Fruit fly (Drosophila melanogaster) whole organism, embryonic: ENCODE results near the gene hook.
A peak's percentile ranks its signal among the peaks of the same experiment; 100 is the strongest.

Experiments
- Atf6 ChIP-seq: fragments of 200-800 bp; sonication (Bioruptor generic); IDR thresholded peaks from 2 replicates; pipeline ENCODE4 v1.3.6; 2022; ENCODE audit warnings: missing biosample characterization, missing genetic modification characterization
- CG10209 ChIP-seq: fragments of 200-800 bp; sonication (Bioruptor generic); optimal IDR thresholded peaks from 3 replicates; lab custom pipeline; 2017; ENCODE audit warnings: missing biosample characterization, mild to moderate bottlenecking, missing genetic modification characterization, missing genetic modification reagents
- CG12391 ChIP-seq: fragments of 200-800 bp; sonication (Bioruptor generic); optimal IDR thresholded peaks from 3 replicates; lab custom pipeline; 2018; ENCODE audit warnings: missing biosample characterization, mild to moderate bottlenecking, missing genetic modification characterization, moderate library complexity
- CG1603 ChIP-seq: fragments of 200-800 bp; sonication (Bioruptor generic); optimal IDR thresholded peaks from 2 replicates; lab custom pipeline; 2019; ENCODE audit warnings: missing biosample characterization, mild to moderate bottlenecking, missing genetic modification characterization, moderate library complexity
- CG17361 ChIP-seq: fragments of 200-800 bp; sonication (Bioruptor generic); IDR thresholded peaks from 3 replicates; pipeline ENCODE4 v1.3.6; 2022; ENCODE audit warnings: missing biosample characterization, missing genetic modification characterization
- CG18619 ChIP-seq: fragments of 200-800 bp; sonication (Bioruptor generic); optimal IDR thresholded peaks from 3 replicates; lab custom pipeline; 2017; ENCODE audit warnings: missing biosample characterization, mild to moderate bottlenecking, missing genetic modification characterization
- CG2120 ChIP-seq: fragments of 200-800 bp; sonication (Bioruptor generic); optimal IDR thresholded peaks from 3 replicates; lab custom pipeline; 2016; ENCODE audit warnings: missing biosample characterization, missing genetic modification characterization
- CG30403 ChIP-seq: fragments of 200-800 bp; sonication (Bioruptor generic); optimal IDR thresholded peaks from 3 replicates; lab custom pipeline; 2016; ENCODE audit warnings: missing biosample characterization, missing genetic modification characterization
- CG32772 ChIP-seq: fragments of 200-800 bp; sonication (Bioruptor generic); IDR thresholded peaks from 2 replicates; pipeline ENCODE4 v1.3.6; 2022; ENCODE audit warnings: missing biosample characterization, missing genetic modification characterization
- CG34422 ChIP-seq: fragments of 200-800 bp; sonication (Bioruptor generic); IDR thresholded peaks from 3 replicates; pipeline ENCODE4 v1.3.6; 2022; ENCODE audit warnings: missing biosample characterization, missing genetic modification characterization
- CG4282 ChIP-seq: fragments of 200-800 bp; sonication (Bioruptor generic); optimal IDR thresholded peaks from 2 replicates; lab custom pipeline; 2016; ENCODE audit warnings: missing biosample characterization, missing genetic modification characterization
- CG4617 ChIP-seq: fragments of 200-800 bp; sonication (Bioruptor generic); optimal IDR thresholded peaks from 3 replicates; lab custom pipeline; 2016; ENCODE audit warnings: missing biosample characterization, missing genetic modification characterization, borderline replicate concordance
- CG8924 ChIP-seq: fragments of 200-800 bp; optimal IDR thresholded peaks from 3 replicates; lab custom pipeline; 2019; ENCODE audit warnings: missing biosample characterization, mild to moderate bottlenecking, missing genetic modification characterization, moderate library complexity
- Dad ChIP-seq: fragments of 200-800 bp; sonication (Bioruptor generic); optimal IDR thresholded peaks from 3 replicates; lab custom pipeline; 2016; ENCODE audit warnings: missing biosample characterization, missing genetic modification characterization
- Deaf1 ChIP-seq: fragments of 200-800 bp; optimal IDR thresholded peaks from 3 replicates; lab custom pipeline; 2019; ENCODE audit warnings: missing biosample characterization, mild to moderate bottlenecking, missing genetic modification characterization, moderate library complexity
- Dfd ChIP-seq, 2 experiments: fragments of >200 bp; optimal IDR thresholded peaks; 2 replicates each; lab custom pipeline; 2017; ENCODE audit warnings: missing biosample characterization in 2 of 2, missing genetic modification characterization in 2 of 2
- Doc3 ChIP-seq: fragments of 200-800 bp; sonication (Bioruptor generic); IDR thresholded peaks from 3 replicates; pipeline ENCODE4 v1.3.6; 2022; ENCODE audit warnings: missing biosample characterization, missing genetic modification characterization; ENCODE audit not compliant: partially characterized antibody
- E2f2 ChIP-seq: fragments of 200-800 bp; sonication (Bioruptor generic); IDR thresholded peaks from 2 replicates; pipeline ENCODE4 v1.3.6; 2022; ENCODE audit warnings: missing biosample characterization, missing genetic modification characterization
- HLH3B ChIP-seq: fragments of 200-800 bp; sonication (Bioruptor generic); IDR thresholded peaks from 2 replicates; pipeline ENCODE4 v1.3.6; 2022; ENCODE audit warnings: missing biosample characterization, missing genetic modification characterization
- Hey ChIP-seq: fragments of 200-800 bp; sonication (Bioruptor generic); optimal IDR thresholded peaks from 3 replicates; lab custom pipeline; 2018; ENCODE audit warnings: missing biosample characterization, mild to moderate bottlenecking, missing genetic modification characterization
- Hr51 ChIP-seq, 2 experiments: fragments of 200-800 bp; sonication (Bioruptor generic); optimal IDR thresholded peaks; 2 replicates in 1 of 2; 3 replicates in 1 of 2; lab custom pipeline; 2016 to 2018; ENCODE audit warnings: missing biosample characterization in 2 of 2, missing genetic modification characterization in 2 of 2, mild to moderate bottlenecking in 1 of 2, moderate library complexity in 1 of 2
- Hsf ChIP-seq: fragments of 200-800 bp; sonication (Bioruptor generic); optimal IDR thresholded peaks from 3 replicates; lab custom pipeline; 2016; ENCODE audit warnings: missing biosample characterization, missing genetic modification characterization
- Lhr ChIP-seq: fragments of 200-800 bp; sonication (Bioruptor generic); optimal IDR thresholded peaks from 3 replicates; lab custom pipeline; 2017; ENCODE audit warnings: mild to moderate bottlenecking, missing biosample characterization, missing genetic modification reagents, missing genetic modification characterization
- MESR4 ChIP-seq: fragments of 200-800 bp; sonication (Bioruptor generic); optimal IDR thresholded peaks from 2 replicates; lab custom pipeline; 2018; ENCODE audit warnings: missing biosample characterization, mild to moderate bottlenecking, missing genetic modification characterization, moderate library complexity
- NC2α ChIP-seq: fragments of 200-800 bp; sonication (Bioruptor generic); optimal IDR thresholded peaks from 2 replicates; lab custom pipeline; 2016; ENCODE audit warnings: missing biosample characterization, missing genetic modification characterization
- Nf-YB ChIP-seq: fragments of 200-800 bp; sonication (Bioruptor generic); optimal IDR thresholded peaks from 3 replicates; lab custom pipeline; 2019; ENCODE audit warnings: missing biosample characterization, mild to moderate bottlenecking, missing genetic modification characterization, moderate library complexity
- Poxn ChIP-seq: fragments of 200-800 bp; sonication (Bioruptor generic); IDR thresholded peaks from 2 replicates; pipeline ENCODE4 v1.3.6; 2022; ENCODE audit warnings: missing biosample characterization, missing genetic modification characterization
- Ravus ChIP-seq: fragments of 200-800 bp; sonication (Bioruptor generic); IDR thresholded peaks from 2 replicates; pipeline ENCODE4 v1.3.6; 2022; ENCODE audit warnings: missing biosample characterization, missing genetic modification characterization
- Sox100B ChIP-seq: fragments of 200-800 bp; sonication (Bioruptor generic); optimal IDR thresholded peaks from 3 replicates; lab custom pipeline; 2018; ENCODE audit warnings: missing biosample characterization, mild to moderate bottlenecking, missing genetic modification characterization
- Sry-δ ChIP-seq: fragments of 200-800 bp; sonication (Bioruptor generic); optimal IDR thresholded peaks from 2 replicates; lab custom pipeline; 2016; ENCODE audit warnings: missing biosample characterization, missing genetic modification characterization
- Stat92E ChIP-seq, 3 experiments: fragments of >200 bp in 2 of 3; fragments of 200-800 bp in 1 of 3; sonication (Bioruptor generic) in 1 of 3; optimal IDR thresholded peaks; 2 replicates each; lab custom pipeline; 2017 to 2019; ENCODE audit warnings: missing biosample characterization in 3 of 3, missing genetic modification characterization in 3 of 3, mild to moderate bottlenecking in 1 of 3, moderate library complexity in 1 of 3
- ap ChIP-seq: fragments of 200-800 bp; sonication (Bioruptor generic); IDR thresholded peaks from 2 replicates; pipeline ENCODE4 v1.3.6; 2022; ENCODE audit warnings: missing biosample characterization, missing genetic modification characterization
- chm ChIP-seq: fragments of 200-800 bp; sonication (Bioruptor generic); IDR thresholded peaks from 2 replicates; pipeline ENCODE4 v1.3.6; 2022; ENCODE audit warnings: missing biosample characterization, missing genetic modification characterization
- cwo ChIP-seq: fragments of 200-800 bp; sonication (Bioruptor generic); optimal IDR thresholded peaks from 3 replicates; lab custom pipeline; 2017; ENCODE audit warnings: missing biosample characterization, missing genetic modification characterization, mild to moderate bottlenecking, moderate library complexity, missing genetic modification reagents
- emc ChIP-seq: fragments of 200-800 bp; sonication (Bioruptor generic); optimal IDR thresholded peaks from 2 replicates; lab custom pipeline; 2016; ENCODE audit warnings: missing biosample characterization, missing genetic modification characterization
- fd102C ChIP-seq: fragments of 200-800 bp; sonication (Bioruptor generic); optimal IDR thresholded peaks from 2 replicates; lab custom pipeline; 2018; ENCODE audit warnings: missing biosample characterization, mild to moderate bottlenecking, missing genetic modification characterization, moderate library complexity
- jigr1 ChIP-seq: fragments of 200-800 bp; sonication (Bioruptor generic); IDR thresholded peaks from 3 replicates; pipeline ENCODE4 v1.3.6; 2022; ENCODE audit warnings: missing biosample characterization, missing genetic modification characterization
- kay ChIP-seq: fragments of 200-800 bp; sonication (Bioruptor generic); optimal IDR thresholded peaks from 2 replicates; lab custom pipeline; 2016; ENCODE audit warnings: missing biosample characterization, missing genetic modification characterization
- knrl ChIP-seq: fragments of 200-800 bp; sonication (Bioruptor generic); IDR thresholded peaks from 3 replicates; pipeline ENCODE4 v1.3.6; 2022; ENCODE audit warnings: missing biosample characterization, missing genetic modification characterization; ENCODE audit not compliant: partially characterized antibody
- lab ChIP-seq: fragments of 200-800 bp; sonication (Bioruptor generic); optimal IDR thresholded peaks from 3 replicates; lab custom pipeline; 2017; ENCODE audit warnings: missing biosample characterization, missing genetic modification characterization, mild to moderate bottlenecking, moderate library complexity, missing genetic modification reagents
- lilli ChIP-seq: fragments of 200-800 bp; sonication (Bioruptor generic); optimal IDR thresholded peaks from 3 replicates; lab custom pipeline; 2016; ENCODE audit warnings: missing biosample characterization, missing genetic modification characterization
- mirr ChIP-seq: fragments of 200-800 bp; sonication (Bioruptor generic); optimal IDR thresholded peaks from 3 replicates; lab custom pipeline; 2018; ENCODE audit warnings: missing biosample characterization, mild to moderate bottlenecking, missing genetic modification characterization
- nerfin-1 ChIP-seq: fragments of 200-800 bp; sonication (Bioruptor generic); optimal IDR thresholded peaks from 3 replicates; lab custom pipeline; 2019; ENCODE audit warnings: missing biosample characterization, mild to moderate bottlenecking, missing genetic modification characterization, moderate library complexity
- p53 ChIP-seq: fragments of 200-800 bp; sonication (Bioruptor generic); optimal IDR thresholded peaks from 2 replicates; lab custom pipeline; 2016; ENCODE audit warnings: missing biosample characterization, missing genetic modification characterization
- pfk ChIP-seq: fragments of 200-800 bp; sonication (Bioruptor generic); optimal IDR thresholded peaks from 2 replicates; lab custom pipeline; 2018; ENCODE audit warnings: missing biosample characterization, mild to moderate bottlenecking, missing genetic modification characterization, moderate library complexity
- repo ChIP-seq: fragments of 200-800 bp; sonication (Bioruptor generic); optimal IDR thresholded peaks from 2 replicates; lab custom pipeline; 2016; ENCODE audit warnings: missing biosample characterization, missing genetic modification characterization
- run ChIP-seq: fragments of 200-800 bp; sonication (Bioruptor generic); optimal IDR thresholded peaks from 3 replicates; lab custom pipeline; 2018; ENCODE audit warnings: missing biosample characterization, mild to moderate bottlenecking, missing genetic modification characterization
- toy ChIP-seq: fragments of 200-800 bp; sonication (Bioruptor generic); IDR thresholded peaks from 2 replicates; pipeline ENCODE4 v1.3.6; 2022; ENCODE audit warnings: missing biosample characterization, missing genetic modification characterization
- trh ChIP-seq: fragments of 200-800 bp; sonication (Bioruptor generic); optimal IDR thresholded peaks from 2 replicates; lab custom pipeline; 2016; ENCODE audit warnings: missing biosample characterization, missing genetic modification characterization
- vnd ChIP-seq: fragments of 200-800 bp; sonication (Bioruptor generic); IDR thresholded peaks from 3 replicates; pipeline ENCODE4 v1.3.6; 2022; ENCODE audit warnings: missing biosample characterization, missing genetic modification characterization; ENCODE audit not compliant: partially characterized antibody
- yki ChIP-seq: fragments of >200 bp; optimal IDR thresholded peaks from 3 replicates; lab custom pipeline; 2018
- zf30C ChIP-seq: fragments of 200-800 bp; sonication (Bioruptor generic); optimal IDR thresholded peaks from 3 replicates; lab custom pipeline; 2018; ENCODE audit warnings: missing biosample characterization, mild to moderate bottlenecking, missing genetic modification characterization

hook gene

dm6 chr2L:19024744-19025059 is 8.6 kb downstream of the hook start (continued):
- TF ChIP-seq pfk (no peak), NC2α (no peak), lilli (GFP tag; lab: Kevin White, UChicago) (no peak), Poxn (GFP tag; lab: Robert Waterston, UW) (no peak), CG34422 (GFP tag; lab: Robert Waterston, UW) (no peak), ap (GFP tag; lab: Robert Waterston, UW) (no peak), Sox100B (no peak), Hsf (GFP tag; lab: Kevin White, UChicago) (no peak), CG4282 (GFP tag; lab: Kevin White, UChicago) (no peak), E2f2 (GFP tag; lab: Robert Waterston, UW) (no peak), Nf-YB (GFP tag; lab: Kevin White, UChicago) (no peak), zf30C (GFP tag; lab: Kevin White, UChicago) (no peak), cwo (GFP tag; lab: Kevin White, UChicago) (no peak), Ravus (GFP tag; lab: Robert Waterston, UW) (no peak), Hey (tag; lab: Kevin White, UChicago) (peak; percentile 41), CG30403 (no peak), HLH3B (no peak), CG2120 (no peak), chm (GFP tag; lab: Robert Waterston, UW) (no peak), lab (GFP tag; lab: Kevin White, UChicago) (peak; percentile 19), toy (no peak), CG10209 (GFP tag; lab: Kevin White, UChicago) (no peak), CG17361 (GFP tag; lab: Robert Waterston, UW) (peak; percentile 24; the same call in 1 of the 3 replicates), trh (GFP tag; lab: Kevin White, UChicago) (no peak), CG8924 (tag; lab: Kevin White, UChicago) (no peak), Deaf1 (tag; lab: Kevin White, UChicago) (no peak), run (no peak), Doc3 (GFP tag; lab: Robert Waterston, UW) (no peak), CG18619 (no peak), emc (no peak), Dfd (GFP tag; optimal IDR thresholded peaks at IDR 0.05; lab: Kevin White, UChicago) (no peak), CG12391 (no peak), CG1603 (tag; lab: Kevin White, UChicago) (no peak), jigr1 (GFP tag; lab: Robert Waterston, UW) (no peak), kay (no peak), p53 (GFP tag; lab: Kevin White, UChicago) (no peak), vnd (no peak), nerfin-1 (no peak), repo (no peak), Hr51 (GFP tag; optimal IDR thresholded peaks at IDR 0.05; lab: Kevin White, UChicago) (no peak), Stat92E (GFP tag; optimal IDR thresholded peaks at IDR 0.05; lab: Kevin White, UChicago) (no peak), mirr (GFP tag; lab: Kevin White, UChicago) (no peak), Atf6 (GFP tag; lab: Robert Waterston, UW) (no peak), CG32772 (GFP tag; lab: Robert Waterston, UW) (0 out of 2 replicates have a peak, but pooled peaks have one; percentile 0), Dad (GFP tag; lab: Kevin White, UChicago) (no peak), knrl (GFP tag; lab: Robert Waterston, UW) (no peak), CG4617 (no peak), fd102C (GFP tag; lab: Kevin White, UChicago) (no peak), MESR4 (no peak), Lhr (GFP tag; lab: Kevin White, UChicago) (no peak), yki (lab: Kevin White, UChicago) (no peak), Sry-δ (GFP tag; lab: Kevin White, UChicago) (no peak)
